Worm (Caenorhabditis elegans) whole organism, dauer: Measurements from ENCODE around the gene hmt-1.

Experiments
- unc-62 ChIP-seq: sonication (generic microtip); optimal IDR thresholded peaks from 2 replicates; lab custom pipeline; 2017; ENCODE audit warnings: missing biosample characterization, missing genetic modification reagents, missing genetic modification characterization

Gene hmt-1

DNA sequence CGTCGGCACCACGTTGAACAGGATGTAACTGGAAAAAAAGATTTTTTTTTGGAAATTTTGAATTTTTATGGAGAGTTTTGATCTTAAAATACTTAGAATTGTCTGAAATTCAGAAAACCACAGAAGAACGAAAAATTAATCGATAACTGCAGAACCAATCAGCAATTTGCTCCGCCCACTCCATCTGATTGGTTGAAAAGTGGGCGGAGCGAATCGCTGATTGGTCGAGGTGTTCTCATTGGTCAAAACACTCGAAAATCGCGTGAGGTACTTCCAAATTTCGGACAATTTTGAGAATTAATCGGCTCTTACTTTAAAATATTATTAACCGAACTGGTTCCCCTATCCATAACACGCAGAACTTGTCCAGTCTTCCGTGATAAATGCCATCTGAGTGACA lies 4.1 kb downstream of the hmt-1 start:
- TF ChIP-seq unc-62 (GFP tag; lab: Kevin White, UChicago) = no peak

DNA sequence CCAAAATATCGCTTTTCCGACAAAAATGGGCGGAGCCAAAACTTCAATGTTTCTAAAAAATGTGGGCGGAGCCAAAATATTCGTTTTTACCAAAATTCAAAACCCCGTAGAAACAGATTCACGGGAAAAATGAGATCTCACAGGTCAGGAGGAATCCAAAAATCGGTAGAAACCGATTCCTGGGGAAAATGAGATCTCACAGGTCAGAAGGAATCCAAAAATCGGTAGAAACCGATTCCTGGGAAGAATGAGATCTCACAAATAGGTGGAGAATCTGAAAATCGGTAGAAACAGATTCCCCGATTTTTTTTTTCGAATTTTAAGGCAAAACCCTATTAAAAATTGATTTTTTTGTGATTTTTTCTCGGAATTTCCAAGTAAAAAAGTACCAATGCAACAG lies 6.3 kb downstream of the hmt-1 start:
- TF ChIP-seq unc-62 (GFP tag; lab: Kevin White, UChicago) = no peak

DNA sequence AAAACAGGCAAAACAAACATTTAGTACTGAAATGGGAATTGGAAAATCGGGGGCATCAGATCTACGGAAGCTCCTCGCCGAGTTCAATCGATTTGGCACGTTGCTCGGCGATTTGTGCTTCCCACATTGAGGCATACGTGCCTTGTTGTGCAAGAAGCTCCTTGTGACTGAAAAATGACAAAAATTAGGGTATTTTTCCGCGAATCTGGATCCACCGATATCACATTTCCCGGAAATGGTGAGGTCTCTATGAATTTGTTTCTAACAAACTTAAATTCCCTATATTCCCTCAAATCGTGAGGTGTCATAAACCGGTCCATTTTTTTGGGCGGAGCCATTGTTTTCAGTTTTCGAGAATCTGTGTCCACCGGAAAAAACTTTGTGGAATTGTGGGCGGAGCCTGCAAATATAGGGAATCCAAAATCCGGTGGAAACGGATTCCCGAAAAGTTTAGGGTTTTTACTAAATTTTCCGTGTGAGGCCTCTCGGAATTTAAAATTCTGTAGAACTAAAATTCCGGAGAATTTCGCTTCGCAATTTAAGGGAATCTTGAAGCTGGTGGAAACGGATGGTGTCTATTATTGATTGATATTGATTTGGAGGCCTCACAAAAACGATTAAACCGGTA lies 8.0 kb downstream of the hmt-1 start:
- TF ChIP-seq unc-62 (GFP tag; lab: Kevin White, UChicago) = no peak

DNA sequence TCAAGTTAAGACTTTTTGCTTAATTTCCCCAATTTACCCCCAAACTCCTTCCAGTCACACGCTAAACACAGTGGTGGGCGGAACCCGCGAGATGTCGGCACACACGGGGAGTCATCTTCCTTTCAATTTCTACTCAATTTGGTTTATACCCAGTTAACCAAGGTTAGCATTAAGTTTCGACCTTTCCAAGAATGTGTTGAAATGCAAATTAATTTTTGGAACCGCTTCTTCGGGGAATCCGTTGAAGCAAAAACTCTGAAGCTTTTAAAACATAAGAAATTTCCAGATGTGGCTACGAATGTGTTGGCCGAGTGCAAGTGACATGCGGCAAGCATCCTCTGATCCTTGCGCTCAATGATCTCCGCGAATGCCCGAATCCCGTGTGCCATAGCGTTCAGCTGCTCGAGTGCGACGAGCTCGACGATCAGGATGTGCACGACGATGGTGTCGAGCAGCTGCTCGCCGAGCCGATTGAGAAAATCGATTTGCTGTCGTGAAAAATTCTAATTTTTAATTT lies 8.8 kb downstream of the hmt-1 start:
- no peak for TF ChIP-seq unc-62 (GFP tag; lab: Kevin White, UChicago)

DNA sequence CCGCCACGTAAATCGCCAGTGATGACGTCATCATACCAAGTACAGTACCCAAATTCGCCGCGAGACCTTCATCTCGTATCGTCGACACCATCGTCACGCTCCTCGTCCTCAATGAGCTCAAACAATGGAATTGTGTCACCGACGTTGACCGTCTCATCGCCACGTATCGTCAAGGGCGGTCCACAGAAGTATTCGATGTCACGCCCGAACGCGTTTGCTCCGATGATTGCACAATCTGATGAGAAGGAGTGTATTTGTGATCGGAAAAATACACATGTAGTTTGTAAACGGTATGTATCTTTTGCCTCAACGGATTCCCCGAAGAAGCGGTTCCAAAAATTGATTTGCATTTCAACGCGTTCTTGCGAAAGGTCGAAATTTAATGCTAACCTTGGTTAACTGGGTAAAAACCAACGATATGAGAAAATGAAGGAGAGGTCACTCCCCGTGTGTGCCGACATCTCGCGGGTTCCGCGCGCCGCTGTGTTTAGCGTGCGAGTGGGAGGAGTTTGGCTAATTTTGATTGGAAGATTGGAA lies 9.6 kb downstream of the hmt-1 start:
- no peak for TF ChIP-seq unc-62 (GFP tag; lab: Kevin White, UChicago)

DNA sequence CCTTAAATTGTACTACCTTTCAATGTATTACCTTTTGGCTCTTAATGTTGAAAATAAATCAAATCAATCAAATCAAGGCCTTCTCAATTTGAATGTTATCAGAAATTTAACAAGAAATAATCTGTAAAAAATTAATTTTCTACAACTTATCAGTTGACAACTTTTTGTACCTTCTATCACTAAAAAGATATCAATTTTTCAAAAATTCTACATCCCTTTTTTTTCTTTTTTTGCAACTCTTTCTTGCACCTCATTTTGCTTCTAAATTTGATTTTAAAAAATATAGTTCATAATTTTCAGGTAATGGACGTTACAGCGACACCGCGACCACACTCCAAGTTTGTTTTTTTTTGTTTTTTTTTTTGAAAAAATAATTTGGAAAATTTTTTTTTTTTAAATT lies 11.6 kb downstream of the hmt-1 start, which contains the start of gene W09D6.5:
Gene W09D6.5 (plus strand): TSS at position 301 of the 400 bp plus-strand sequence.
- no peak for TF ChIP-seq unc-62 (GFP tag; lab: Kevin White, UChicago)

DNA sequence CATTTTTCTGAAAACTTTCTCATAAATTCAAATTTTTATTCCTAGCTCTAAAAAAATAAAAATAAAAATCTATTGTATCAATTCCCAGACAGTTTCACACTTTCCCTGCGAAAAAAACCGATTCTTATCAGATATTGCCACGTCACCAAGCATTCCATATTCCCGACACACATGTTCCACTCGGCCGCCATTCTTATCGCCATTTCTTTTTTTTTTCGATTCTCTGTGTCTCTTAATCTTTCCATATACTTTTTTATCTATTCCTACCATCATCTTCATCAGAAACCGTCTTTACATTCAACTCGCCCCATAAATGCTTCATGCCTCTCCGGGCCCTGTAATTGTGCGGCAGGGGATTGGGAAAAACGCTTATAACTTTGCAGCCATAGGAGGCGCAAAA lies 12.3 kb downstream of the hmt-1 start:
- TF ChIP-seq unc-62 (GFP tag; lab: Kevin White, UChicago) = no peak

DNA sequence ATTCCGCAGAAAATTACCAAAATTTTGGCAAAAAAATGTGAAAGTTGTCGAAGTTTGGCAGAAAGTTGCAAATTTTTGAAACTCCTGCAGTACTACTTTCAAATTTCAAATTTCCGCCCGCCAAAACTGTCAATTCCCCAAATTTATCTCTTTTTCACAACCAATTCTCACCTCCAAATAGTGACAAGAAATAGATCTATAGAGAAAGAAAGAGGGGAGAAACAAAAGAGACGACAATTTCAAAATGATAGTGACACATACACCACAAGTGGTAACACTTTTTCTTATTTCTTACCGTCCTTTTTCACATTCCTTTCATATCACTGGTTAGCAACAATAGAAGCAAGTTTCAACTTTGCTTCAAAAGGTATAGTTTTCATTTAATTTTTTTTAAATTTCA lies 15.8 kb downstream of the hmt-1 start:
- no peak for TF ChIP-seq unc-62 (GFP tag; lab: Kevin White, UChicago)

DNA sequence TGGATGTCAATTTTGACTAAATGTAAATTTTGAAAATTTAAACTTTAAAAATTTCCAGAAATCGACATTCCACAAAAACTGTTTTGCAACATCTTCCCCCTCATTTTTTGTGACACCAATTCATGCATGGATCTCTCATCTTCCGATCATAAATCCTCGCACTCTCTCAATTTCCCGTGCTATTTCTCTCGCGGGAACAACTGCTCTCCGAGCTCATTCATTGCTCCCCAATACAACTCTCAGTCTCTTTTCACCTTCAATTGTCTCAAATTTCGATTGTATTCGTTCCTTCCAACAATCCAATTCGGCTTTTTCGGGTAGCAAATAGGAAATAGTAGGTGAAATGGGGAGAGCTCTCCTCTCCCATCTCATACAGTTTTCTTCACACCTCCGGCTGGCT lies 17.2 kb downstream of the hmt-1 start:
- no peak for TF ChIP-seq unc-62 (GFP tag; lab: Kevin White, UChicago)

DNA sequence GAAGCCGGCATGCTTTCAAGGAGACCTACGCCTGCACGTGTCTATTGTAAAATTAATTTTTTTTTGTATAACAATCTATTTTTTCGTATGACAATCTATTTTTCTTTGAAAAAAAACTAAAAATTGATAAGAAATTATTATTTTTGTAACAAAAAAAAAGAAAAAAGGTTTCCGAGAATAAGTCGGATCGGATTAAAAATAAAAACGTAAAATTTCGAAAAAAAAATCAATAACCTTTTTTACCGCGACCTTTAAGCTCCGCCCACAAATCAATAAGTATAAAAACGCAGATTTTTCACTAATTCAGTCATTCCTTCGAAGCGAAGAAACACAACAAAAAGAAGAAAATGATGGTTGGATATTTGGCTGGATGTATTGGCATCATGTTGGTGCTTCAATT lies 20.3 kb downstream of the hmt-1 start, which contains the start of gene W09D6.4:
Gene W09D6.4 (plus strand): TSS at position 301 of the 400 bp plus-strand sequence.
- no peak for TF ChIP-seq unc-62 (GFP tag; lab: Kevin White, UChicago)

DNA sequence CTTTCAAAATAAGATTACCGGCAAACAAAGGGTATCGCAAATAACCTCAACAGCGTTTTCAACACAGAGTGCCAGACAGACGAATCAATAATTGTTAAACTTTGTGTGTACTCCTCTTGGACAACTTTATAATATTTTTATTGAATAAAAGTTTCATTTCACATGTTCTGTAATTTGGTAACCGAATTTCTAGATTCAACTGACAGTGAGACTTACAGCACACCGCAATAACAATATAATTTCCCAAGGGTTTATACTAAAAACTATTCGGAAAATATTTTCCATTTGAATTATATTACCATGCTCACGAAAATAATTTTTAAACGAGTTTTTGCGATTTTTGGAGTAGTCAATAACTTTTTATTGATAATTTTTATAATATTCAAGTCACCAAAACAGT lies 22.4 kb downstream of the hmt-1 start, which contains the start of gene str-246:
Gene str-246 (plus strand): TSS at position 301 of the 400 bp plus-strand sequence.
- no peak for TF ChIP-seq unc-62 (GFP tag; lab: Kevin White, UChicago)

DNA sequence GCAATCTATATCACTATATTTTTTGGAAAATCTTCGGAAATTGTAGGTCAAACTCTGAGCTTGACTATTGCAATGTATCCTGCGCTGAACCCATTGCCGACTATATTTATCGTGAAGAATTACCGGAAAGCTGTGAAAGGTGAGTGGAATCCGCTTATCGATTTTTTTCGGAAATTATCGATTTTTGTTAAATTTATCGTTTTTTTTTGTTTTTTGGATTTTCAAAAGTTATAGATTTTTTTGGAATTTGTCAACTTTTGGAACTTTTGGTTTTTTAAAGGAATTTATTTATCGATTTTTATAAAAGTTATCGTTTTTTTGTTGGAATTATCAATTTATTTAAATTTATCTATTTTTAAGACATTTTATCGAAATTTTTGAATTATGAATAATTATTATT lies 23.0 kb downstream of the hmt-1 start:
- TF ChIP-seq unc-62 (GFP tag; lab: Kevin White, UChicago) = no peak

DNA sequence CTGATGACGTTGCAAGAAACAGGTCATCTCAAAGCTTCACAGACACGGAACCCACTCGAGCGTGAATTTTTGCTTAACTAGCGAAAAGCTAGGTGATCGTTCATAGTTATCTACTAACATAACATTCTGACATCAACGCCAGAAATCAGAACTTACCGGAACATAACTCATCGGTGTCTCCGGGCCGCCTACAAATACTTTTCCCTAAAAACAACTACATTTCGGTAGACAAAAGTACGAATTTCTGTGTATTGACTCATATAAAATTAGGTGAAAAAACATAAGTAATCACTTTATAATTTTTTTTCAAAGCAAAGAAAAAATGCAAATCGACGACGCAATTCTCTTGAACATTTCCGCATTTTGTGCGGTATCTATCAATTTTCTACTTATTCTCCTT lies 25.6 kb downstream of the hmt-1 start, which contains the start of gene str-261:
Gene str-261 (plus strand): TSS at position 301 of the 400 bp plus-strand sequence.
- no peak for TF ChIP-seq unc-62 (GFP tag; lab: Kevin White, UChicago)

DNA sequence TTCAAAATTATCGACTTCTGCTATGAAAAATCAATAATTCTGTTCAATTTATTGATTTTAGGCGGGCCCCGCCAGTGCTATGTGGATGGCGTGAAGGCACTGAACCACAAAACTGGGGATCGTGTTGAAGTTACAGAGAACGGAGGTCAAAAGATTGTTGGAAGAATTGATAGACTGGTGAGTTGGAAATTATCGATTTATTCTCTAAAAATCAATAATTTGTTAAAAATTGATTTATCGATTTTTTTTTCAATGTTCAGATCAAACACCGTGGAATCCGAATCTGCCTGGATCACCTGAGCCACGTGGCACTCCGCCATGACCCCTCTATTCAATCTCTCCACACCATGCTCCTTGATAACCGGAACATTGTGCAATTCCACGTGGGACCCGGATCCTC lies 29.6 kb downstream of the hmt-1 start:
- TF ChIP-seq unc-62 (GFP tag; lab: Kevin White, UChicago) = no peak

DNA sequence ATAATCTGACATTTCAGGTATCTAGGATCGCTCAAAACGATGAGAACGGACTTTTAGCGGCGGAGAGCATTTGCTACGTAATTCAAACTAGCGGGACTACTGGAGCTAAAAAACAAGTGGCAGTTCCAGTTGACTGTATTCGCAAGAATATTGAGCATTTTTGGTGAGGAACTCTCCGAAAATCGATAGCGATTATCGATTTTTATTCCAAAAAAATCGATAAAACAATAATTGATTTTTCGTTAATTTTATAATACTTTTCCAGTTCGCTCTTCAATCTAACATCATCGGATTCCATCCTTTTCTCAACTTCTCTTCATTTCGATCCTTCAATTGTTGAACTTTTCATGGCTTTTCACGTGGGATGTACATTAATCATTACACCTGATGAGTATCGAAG lies 30.5 kb downstream of the hmt-1 start:
- no peak for TF ChIP-seq unc-62 (GFP tag; lab: Kevin White, UChicago)

DNA sequence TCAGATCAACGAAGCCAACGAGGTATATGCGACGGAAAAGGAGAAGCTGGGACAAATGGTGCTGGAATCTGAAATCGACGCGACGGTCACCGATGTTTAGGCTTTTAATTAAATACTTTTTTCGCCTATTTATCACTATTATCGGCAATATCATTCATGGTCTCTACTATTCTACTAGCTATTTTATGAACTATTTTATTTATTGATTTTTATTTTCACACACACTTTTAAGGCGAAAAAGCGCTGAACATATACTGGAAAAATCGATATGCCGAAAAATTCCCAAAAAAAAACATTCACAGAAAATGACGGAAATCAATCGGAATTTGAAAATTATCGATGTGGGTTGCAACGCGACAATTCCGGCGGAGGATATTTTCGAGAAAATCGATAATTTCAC lies 31.2 kb downstream of the hmt-1 start, which contains the start of gene W09D6.1:
Gene W09D6.1 (plus strand): TSS at position 301 of the 400 bp plus-strand sequence.
- TF ChIP-seq unc-62 (GFP tag; lab: Kevin White, UChicago) = no peak

DNA sequence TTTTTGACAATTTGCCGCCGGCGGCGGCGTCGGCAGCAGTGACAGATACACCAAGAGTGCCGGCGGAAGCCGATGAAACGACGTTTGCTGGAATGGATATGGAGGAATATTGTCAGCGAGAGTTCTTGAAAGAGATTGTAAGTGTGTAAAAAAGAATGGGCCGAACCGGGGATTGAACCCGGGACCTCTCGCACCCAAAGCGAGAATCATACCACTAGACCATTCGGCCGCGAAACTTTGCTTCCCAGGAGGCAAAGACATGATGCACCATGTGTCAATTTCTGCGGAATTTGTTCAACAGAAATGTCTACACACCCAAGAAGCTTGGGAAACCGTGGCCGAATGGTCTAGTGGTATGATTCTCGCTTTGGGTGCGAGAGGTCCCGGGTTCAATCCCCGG lies 33.1 kb downstream of the hmt-1 start:
- no peak for TF ChIP-seq unc-62 (GFP tag; lab: Kevin White, UChicago)
